Worm (Caenorhabditis elegans): Measurements from ENCODE around the gene srd-59.

- TF ChIP-seq ama-1 (optimal IDR thresholded peaks at IDR 0.05) (no peak), ama-1 (GFP tag; optimal IDR thresholded peaks at IDR 0.05) (no peak), attf-3 (GFP tag; conservative IDR thresholded peaks at IDR 0.05) (no peak), F49E8.2 (tag; optimal IDR thresholded peaks at IDR 0.05; ENCODE audit: insufficient read depth) (no peak), lag-1 (GFP tag; IDR thresholded peaks at IDR 0.05) (no peak), ztf-25 (GFP tag; IDR thresholded peaks at IDR 0.05) (no peak), F23B12.7 (tag; optimal IDR thresholded peaks at IDR 0.05; ENCODE audit: insufficient read depth) (no peak), bed-1 (GFP tag; IDR thresholded peaks at IDR 0.05) (no peak)
Measured at ce11 chrII:7238791-7239190, 33.3 kb downstream of the srd-59 start.
